Worm (Caenorhabditis elegans) whole organism, young adult: ENCODE measurements around the gene M05D6.9.

Source experiments
- Y56A3A.18 ChIP-seq: fragments of 200-800 bp; sonication (Bioruptor generic); IDR thresholded peaks from 2 replicates; pipeline ENCODE4 v1.3.6; 2022; ENCODE audit warnings: missing genetic modification reagents, missing genetic modification characterization, missing compliant biosample characterization
- ztf-28 ChIP-seq: fragments of 200-800 bp; sonication (Bioruptor generic); IDR thresholded peaks from 2 replicates; pipeline ENCODE4 v1.3.6; 2022; ENCODE audit warnings: missing genetic modification reagents, missing genetic modification characterization, missing compliant biosample characterization

ce11 chrII:8446731-8447130 lies 47.3 kb upstream of the M05D6.9 start, which contains the start of gene cut-3:
- TF ChIP-seq Y56A3A.18 (no peak), ztf-28 (no peak)
